Fruit fly (Drosophila melanogaster) whole organism, embryonic: ENCODE data around the gene Scgalpha.
A peak's percentile ranks its signal among the peaks of the same experiment; 100 is the strongest.

ENCODE experiments used
- Atf3 ChIP-seq: fragments of 200-800 bp; sonication (Bioruptor generic); optimal IDR thresholded peaks from 3 replicates; lab custom pipeline; 2016; ENCODE audit warnings: missing biosample characterization, missing genetic modification characterization
- Awh ChIP-seq: fragments of 200-800 bp; sonication (Bioruptor generic); IDR thresholded peaks from 2 replicates; pipeline ENCODE4, ENCODE4 v1.3.6; 2022; ENCODE audit warnings: missing biosample characterization, missing genetic modification characterization
- B-H1 ChIP-seq: fragments of 200-800 bp; sonication (Bioruptor generic); IDR thresholded peaks from 3 replicates; pipeline ENCODE4 v1.3.6; 2022; ENCODE audit warnings: missing biosample characterization, missing genetic modification characterization
- BtbVII ChIP-seq: fragments of 200-800 bp; sonication (Bioruptor generic); optimal IDR thresholded peaks from 3 replicates; lab custom pipeline; 2017; ENCODE audit warnings: missing biosample characterization, mild to moderate bottlenecking, missing genetic modification characterization
- CG10366 ChIP-seq: fragments of 200-800 bp; sonication (Bioruptor generic); IDR thresholded peaks from 2 replicates; pipeline ENCODE4 v1.3.6; 2022; ENCODE audit warnings: missing biosample characterization, missing genetic modification characterization
- CG10565 ChIP-seq: fragments of 200-800 bp; sonication (Bioruptor generic); optimal IDR thresholded peaks from 3 replicates; lab custom pipeline; 2016; ENCODE audit warnings: missing biosample characterization, mild to moderate bottlenecking, missing genetic modification characterization
- CG12942 ChIP-seq: fragments of 200-800 bp; sonication (Bioruptor generic); optimal IDR thresholded peaks from 3 replicates; lab custom pipeline; 2016; ENCODE audit warnings: missing biosample characterization, missing genetic modification characterization
- CG15011 ChIP-seq: fragments of 200-800 bp; sonication (Bioruptor generic); optimal IDR thresholded peaks from 3 replicates; lab custom pipeline; 2018; ENCODE audit warnings: missing biosample characterization, mild to moderate bottlenecking, missing genetic modification characterization
- CG15601 ChIP-seq: fragments of 200-800 bp; sonication (Bioruptor generic); optimal IDR thresholded peaks from 3 replicates; lab custom pipeline; 2019; ENCODE audit warnings: missing biosample characterization, mild to moderate bottlenecking, missing genetic modification characterization, moderate library complexity
- CG1602 ChIP-seq: fragments of 200-800 bp; sonication (Bioruptor generic); optimal IDR thresholded peaks from 3 replicates; lab custom pipeline; 2016; ENCODE audit warnings: missing biosample characterization, missing genetic modification characterization
- CG16815 ChIP-seq: fragments of 200-800 bp; sonication (Bioruptor generic); optimal IDR thresholded peaks from 3 replicates; lab custom pipeline; 2017; ENCODE audit warnings: missing biosample characterization, mild to moderate bottlenecking, missing genetic modification characterization
- CG17328 ChIP-seq: fragments of 200-800 bp; sonication (Bioruptor generic); IDR thresholded peaks from 2 replicates; pipeline ENCODE4 v1.3.6; 2022; ENCODE audit warnings: missing biosample characterization, missing genetic modification characterization
- CG17829 ChIP-seq: fragments of 200-800 bp; optimal IDR thresholded peaks from 2 replicates; lab custom pipeline; 2019; ENCODE audit warnings: missing biosample characterization, mild to moderate bottlenecking, missing genetic modification characterization, moderate library complexity
- CG1792 ChIP-seq: fragments of 200-800 bp; sonication (Bioruptor generic); optimal IDR thresholded peaks from 2 replicates; lab custom pipeline; 2016; ENCODE audit warnings: missing biosample characterization, missing genetic modification characterization
- CG30403 ChIP-seq: fragments of 200-800 bp; sonication (Bioruptor generic); optimal IDR thresholded peaks from 3 replicates; lab custom pipeline; 2016; ENCODE audit warnings: missing biosample characterization, missing genetic modification characterization
- CG3995 ChIP-seq: fragments of 200-800 bp; sonication (Bioruptor generic); optimal IDR thresholded peaks from 3 replicates; lab custom pipeline; 2016; ENCODE audit warnings: missing biosample characterization, missing genetic modification characterization
- CG4282 ChIP-seq: fragments of 200-800 bp; sonication (Bioruptor generic); optimal IDR thresholded peaks from 2 replicates; lab custom pipeline; 2016; ENCODE audit warnings: missing biosample characterization, missing genetic modification characterization
- CG4707 ChIP-seq: fragments of 200-800 bp; sonication (Bioruptor generic); optimal IDR thresholded peaks from 2 replicates; lab custom pipeline; 2018; ENCODE audit warnings: missing biosample characterization, mild to moderate bottlenecking, missing genetic modification characterization, moderate library complexity
- CG4730 ChIP-seq: fragments of 200-800 bp; sonication (Bioruptor generic); IDR thresholded peaks from 2 replicates; pipeline ENCODE4 v1.3.6; 2022; ENCODE audit warnings: missing biosample characterization, missing genetic modification characterization
- CG4820 ChIP-seq: fragments of 200-800 bp; sonication (Bioruptor generic); optimal IDR thresholded peaks from 3 replicates; lab custom pipeline; 2016; ENCODE audit warnings: missing biosample characterization, missing genetic modification characterization
- CG7745 ChIP-seq: fragments of 200-800 bp; sonication (Bioruptor generic); optimal IDR thresholded peaks from 2 replicates; lab custom pipeline; 2018; ENCODE audit warnings: missing biosample characterization, mild to moderate bottlenecking, missing genetic modification characterization, moderate library complexity
- CG8359 ChIP-seq: fragments of 200-800 bp; sonication (Bioruptor generic); optimal IDR thresholded peaks from 2 replicates; lab custom pipeline; 2017; ENCODE audit warnings: missing biosample characterization, mild to moderate bottlenecking, missing genetic modification characterization, borderline replicate concordance
- CG9817 ChIP-seq: fragments of 200-800 bp; sonication (Bioruptor generic); optimal IDR thresholded peaks from 2 replicates; lab custom pipeline; 2018; ENCODE audit warnings: missing biosample characterization, mild to moderate bottlenecking, missing genetic modification characterization, moderate library complexity
- CoRest ChIP-seq: fragments of 200-800 bp; sonication (Bioruptor generic); optimal IDR thresholded peaks from 3 replicates; lab custom pipeline; 2018; ENCODE audit warnings: missing biosample characterization, mild to moderate bottlenecking, missing genetic modification characterization, moderate library complexity
- H15 ChIP-seq: fragments of 200-800 bp; sonication (Bioruptor generic); IDR thresholded peaks from 3 replicates; pipeline ENCODE4 v1.3.6; 2022; ENCODE audit warnings: missing biosample characterization, missing genetic modification characterization
- HLH3B ChIP-seq: fragments of 200-800 bp; sonication (Bioruptor generic); IDR thresholded peaks from 2 replicates; pipeline ENCODE4 v1.3.6; 2022; ENCODE audit warnings: missing biosample characterization, missing genetic modification characterization
- Hr3 ChIP-seq: fragments of 200-800 bp; sonication (Bioruptor generic); optimal IDR thresholded peaks from 3 replicates; lab custom pipeline; 2016; ENCODE audit warnings: missing biosample characterization, missing genetic modification characterization
- MBD-R2 ChIP-seq: fragments of 200-800 bp; sonication (Bioruptor generic); IDR thresholded peaks from 2 replicates; pipeline ENCODE4 v1.3.6; 2022; ENCODE audit warnings: missing biosample characterization, missing genetic modification characterization
- Max ChIP-seq: fragments of 200-800 bp; sonication (Bioruptor generic); optimal IDR thresholded peaks from 2 replicates; lab custom pipeline; 2016; ENCODE audit warnings: missing biosample characterization, mild to moderate bottlenecking, missing genetic modification characterization
- Meics ChIP-seq: fragments of 200-800 bp; sonication (Bioruptor generic); optimal IDR thresholded peaks from 2 replicates; lab custom pipeline; 2017; ENCODE audit warnings: missing biosample characterization, mild to moderate bottlenecking, missing genetic modification characterization
- NfI ChIP-seq: fragments of 200-800 bp; sonication (Bioruptor generic); optimal IDR thresholded peaks from 3 replicates; lab custom pipeline; 2018; ENCODE audit warnings: missing biosample characterization, mild to moderate bottlenecking, missing genetic modification characterization, moderate library complexity
- ara ChIP-seq: fragments of 200-800 bp; sonication (Bioruptor generic); IDR thresholded peaks from 2 replicates; pipeline ENCODE4 v1.3.6; 2022; ENCODE audit warnings: missing biosample characterization, missing genetic modification characterization
- bab2 ChIP-seq: fragments of 200-800 bp; sonication (Bioruptor generic); optimal IDR thresholded peaks from 2 replicates; lab custom pipeline; 2016; ENCODE audit warnings: missing biosample characterization, missing genetic modification characterization
- ci ChIP-seq: fragments of 200-800 bp; sonication (Bioruptor generic); IDR thresholded peaks from 3 replicates; pipeline ENCODE4 v1.3.6; 2022; ENCODE audit warnings: missing biosample characterization, missing genetic modification characterization
- dan ChIP-seq: fragments of 200-800 bp; sonication (Bioruptor generic); IDR thresholded peaks from 2 replicates; pipeline ENCODE4 v1.3.6; 2022; ENCODE audit warnings: missing biosample characterization, missing genetic modification characterization
- dmrt11E ChIP-seq: fragments of 200-800 bp; sonication (Bioruptor generic); optimal IDR thresholded peaks from 3 replicates; lab custom pipeline; 2018; ENCODE audit warnings: missing biosample characterization, mild to moderate bottlenecking, missing genetic modification characterization, moderate library complexity
- grau ChIP-seq: fragments of 200-800 bp; optimal IDR thresholded peaks from 3 replicates; lab custom pipeline; 2019; ENCODE audit warnings: missing biosample characterization, mild to moderate bottlenecking, missing genetic modification characterization, moderate library complexity
- ken ChIP-seq: fragments of 200-800 bp; sonication (Bioruptor generic); IDR thresholded peaks from 3 replicates; pipeline ENCODE4 v1.3.6; 2022; ENCODE audit warnings: missing biosample characterization, missing genetic modification characterization
- nom ChIP-seq: fragments of 200-800 bp; sonication (Bioruptor generic); optimal IDR thresholded peaks from 2 replicates; lab custom pipeline; 2017; ENCODE audit warnings: missing biosample characterization, missing genetic modification characterization, mild to moderate bottlenecking, moderate library complexity, missing genetic modification reagents
- peb ChIP-seq: fragments of 200-800 bp; sonication (Bioruptor generic); IDR thresholded peaks from 2 replicates; pipeline ENCODE4 v1.3.6; 2022; ENCODE audit warnings: missing biosample characterization, missing genetic modification characterization
- ranshi ChIP-seq: fragments of 200-800 bp; sonication (Bioruptor generic); IDR thresholded peaks from 2 replicates; pipeline ENCODE4 v1.3.6; 2022; ENCODE audit warnings: missing biosample characterization, missing genetic modification characterization
- row ChIP-seq: fragments of 200-800 bp; sonication (Bioruptor generic); IDR thresholded peaks from 3 replicates; pipeline ENCODE4 v1.3.6; 2022; ENCODE audit warnings: missing biosample characterization, missing genetic modification characterization
- scrt ChIP-seq: fragments of 200-800 bp; sonication (Bioruptor generic); optimal IDR thresholded peaks from 2 replicates; lab custom pipeline; 2018; ENCODE audit warnings: missing biosample characterization, mild to moderate bottlenecking, missing genetic modification characterization, moderate library complexity
- sim ChIP-seq: fragments of 200-800 bp; sonication (Bioruptor generic); IDR thresholded peaks from 2 replicates; pipeline ENCODE4 v1.3.6; 2022; ENCODE audit warnings: missing biosample characterization, missing genetic modification characterization
- slbo ChIP-seq: fragments of 200-800 bp; sonication (Bioruptor generic); IDR thresholded peaks from 2 replicates; pipeline ENCODE4 v1.3.6; 2022; ENCODE audit warnings: missing biosample characterization, missing genetic modification characterization
- so ChIP-seq: fragments of 200-800 bp; sonication (Bioruptor generic); IDR thresholded peaks from 3 replicates; pipeline ENCODE4 v1.3.6; 2022; ENCODE audit warnings: missing biosample characterization, missing genetic modification characterization
- sqz ChIP-seq: fragments of 200-800 bp; sonication (Bioruptor generic); optimal IDR thresholded peaks from 3 replicates; lab custom pipeline; 2018; ENCODE audit warnings: missing biosample characterization, mild to moderate bottlenecking, missing genetic modification characterization
- sr ChIP-seq: fragments of 200-800 bp; sonication (Bioruptor generic); IDR thresholded peaks from 3 replicates; pipeline ENCODE4 v1.3.6; 2022; ENCODE audit warnings: missing biosample characterization, missing genetic modification characterization
- tio ChIP-seq: fragments of 200-800 bp; sonication (Bioruptor generic); optimal IDR thresholded peaks from 2 replicates; lab custom pipeline; 2017; ENCODE audit warnings: missing biosample characterization, missing genetic modification characterization, inconsistent platforms
- zen ChIP-seq: fragments of 200-800 bp; sonication (Bioruptor generic); optimal IDR thresholded peaks from 3 replicates; lab custom pipeline; 2018; ENCODE audit warnings: missing biosample characterization, mild to moderate bottlenecking, missing genetic modification characterization, moderate library complexity

Gene Scgalpha

DNA sequence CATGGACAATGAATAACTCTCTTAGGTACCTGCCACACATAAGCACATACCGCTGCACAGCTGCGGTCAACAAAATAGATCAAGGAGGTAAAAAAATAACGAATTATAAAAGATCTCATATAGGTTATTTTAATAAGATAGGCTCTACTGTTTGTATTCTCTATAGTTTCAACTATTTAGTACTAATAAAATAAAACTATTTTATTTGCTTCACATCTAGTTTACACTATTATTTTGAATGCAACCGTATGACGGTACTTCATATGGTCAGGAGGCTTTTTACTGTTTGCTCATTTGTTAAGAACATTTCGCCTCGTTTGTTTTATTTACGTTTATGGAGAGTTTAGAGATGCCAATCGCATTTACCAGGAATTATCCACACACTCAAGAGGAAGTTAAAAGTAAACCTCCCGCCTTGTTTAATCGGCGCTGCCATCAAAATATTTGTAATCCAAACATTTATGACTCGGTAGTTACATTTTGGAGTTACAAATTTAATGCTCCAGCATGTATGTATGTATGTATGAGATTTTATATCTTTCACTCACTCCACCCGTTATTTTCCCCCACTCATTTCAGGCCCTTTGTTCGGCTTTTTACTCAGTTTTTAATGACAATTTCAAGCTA is 28.2 kb upstream of the Scgalpha start:
- TF ChIP-seq CG15011 (peak; percentile 49), CG10565 (GFP tag; lab: Kevin White, UChicago) (no peak), sqz (GFP tag; lab: Kevin White, UChicago) (peak; percentile 34), CG16815 (GFP tag; lab: Kevin White, UChicago) (peak; percentile 53), Awh (GFP tag; lab: Robert Waterston, UW) (0 out of 2 replicates have a peak, but pooled peaks have one; percentile 35), CG15601 (peak; percentile 58), ken (peak; percentile 34; the same call in 1 of the 3 replicates), scrt (peak; percentile 8), HLH3B (GFP tag; lab: Robert Waterston, UW) (peak; percentile 62; the same call in 1 of the 2 replicates), nom (GFP tag; lab: Kevin White, UChicago) (peak; percentile 15), Meics (GFP tag; lab: Kevin White, UChicago) (peak; percentile 44), CG8359 (GFP tag; lab: Kevin White, UChicago) (peak; percentile 46), ara (GFP tag; lab: Robert Waterston, UW) (peak; percentile 61; the same call in 1 of the 2 replicates), peb (GFP tag; lab: Robert Waterston, UW) (peak; percentile 28; the same call in 1 of the 2 replicates), CG17328 (peak; percentile 71), NfI (GFP tag; lab: Kevin White, UChicago) (peak; percentile 38), sim (peak; percentile 51; the same call in 1 of the 2 replicates), Max (GFP tag; lab: Kevin White, UChicago) (peak; percentile 18), CG12942 (GFP tag; lab: Kevin White, UChicago) (peak; percentile 19), sr (GFP tag; lab: Robert Waterston, UW) (no peak), CG10366 (GFP tag; lab: Robert Waterston, UW) (peak; percentile 57), row (GFP tag; lab: Robert Waterston, UW) (peak; percentile 78), dan (GFP tag; lab: Robert Waterston, UW) (no peak), dmrt11E (tag; lab: Kevin White, UChicago) (peak; percentile 88), grau (tag; lab: Kevin White, UChicago) (peak; percentile 78), CG4730 (GFP tag; lab: Robert Waterston, UW) (no peak), CG4707 (GFP tag; lab: Kevin White, UChicago) (peak; percentile 12), CG4820 (GFP tag; lab: Kevin White, UChicago) (peak; percentile 57), CG4282 (GFP tag; lab: Kevin White, UChicago) (no peak), bab2 (GFP tag; lab: Kevin White, UChicago) (no peak), BtbVII (peak; percentile 22), CG9817 (tag; lab: Kevin White, UChicago) (peak; percentile 19), so (0 out of 3 replicates have a peak, but pooled peaks have one; percentile 70), ci (GFP tag; lab: Robert Waterston, UW) (peak; percentile 85), CG30403 (GFP tag; lab: Kevin White, UChicago) (peak; percentile 70), tio (GFP tag; lab: Kevin White, UChicago) (peak; percentile 65), slbo (GFP tag; lab: Robert Waterston, UW) (peak; percentile 60), Atf3 (GFP tag; lab: Kevin White, UChicago) (no peak), H15 (GFP tag; lab: Robert Waterston, UW) (0 out of 3 replicates have a peak, but pooled peaks have one; percentile 49), CG7745 (peak; percentile 49), CG1792 (GFP tag; lab: Kevin White, UChicago) (no peak), zen (tag; lab: Kevin White, UChicago) (peak; percentile 90), B-H1 (GFP tag; lab: Robert Waterston, UW) (no peak; the same call in 2 of the 3 replicates), MBD-R2 (peak; percentile 30; the same call in 1 of the 2 replicates), CG3995 (GFP tag; lab: Kevin White, UChicago) (no peak), CG17829 (tag; lab: Kevin White, UChicago) (peak; percentile 86), CG1602 (GFP tag; lab: Kevin White, UChicago) (peak; percentile 55), ranshi (GFP tag; lab: Robert Waterston, UW) (peak; percentile 53; the same call in 1 of the 2 replicates), Hr3 (peak; percentile 44), CoRest (tag; lab: Kevin White, UChicago) (peak; percentile 67)
